Fruit fly (Drosophila melanogaster): ENCODE results near the gene CG31266.

CG31266 gene

dm6 chr3R:17125339-17126044, 7.0 kb upstream of the CG31266 start, which contains the start of gene cher:
TSS of gene cher (minus strand) at chr3R:17125389.
- TF ChIP-seq CTCF (optimal IDR thresholded peaks at IDR 0.05): no peak
- TF ChIP-seq CG8478 (optimal IDR thresholded peaks at IDR 0.05): no peak

- TF ChIP-seq CG8478 (optimal IDR thresholded peaks at IDR 0.05) (no peak), CTCF (optimal IDR thresholded peaks at IDR 0.05) (no peak)
Measured at dm6 chr3R:17126838-17127237, 5.6 kb upstream of the CG31266 start, which contains the start of the genes CG17477 and CG31269. TSS of gene CG17477 (minus strand) at chr3R:17126938. TSS of gene CG31269 (plus strand) at chr3R:17127126.

dm6 chr3R:17127912-17128311, 4.5 kb upstream of the CG31266 start, which contains the start of gene CG31265:
TSS of gene CG31265 (plus strand) at chr3R:17128212.
- TF ChIP-seq CTCF (optimal IDR thresholded peaks at IDR 0.05): no peak
- TF ChIP-seq CG8478 (optimal IDR thresholded peaks at IDR 0.05): no peak

- TF ChIP-seq CTCF (optimal IDR thresholded peaks at IDR 0.05): no peak
- TF ChIP-seq CG8478 (optimal IDR thresholded peaks at IDR 0.05): no peak
Measured at dm6 chr3R:17130326-17130725, 2.1 kb upstream of the CG31266 start, which contains the start of gene CG17475. TSS of gene CG17475 (minus strand) at chr3R:17130426.

- TF ChIP-seq CG8478 (optimal IDR thresholded peaks at IDR 0.05) (no peak), CTCF (optimal IDR thresholded peaks at IDR 0.05) (no peak)
Measured at dm6 chr3R:17133897-17134296, 1.4 kb downstream of the CG31266 start, which contains the start of gene CG31267. TSS of gene CG31267 (plus strand) at chr3R:17134197.

- TF ChIP-seq CTCF (optimal IDR thresholded peaks at IDR 0.05) (no peak), CG8478 (optimal IDR thresholded peaks at IDR 0.05) (no peak)
Measured at dm6 chr3R:17135747-17136146, 3.3 kb downstream of the CG31266 start, which contains the start of gene CG5246. TSS of gene CG5246 (plus strand) at chr3R:17136111.

dm6 chr3R:17137593-17137992, 5.1 kb downstream of the CG31266 start, which contains the start of gene CG5255:
TSS of gene CG5255 (plus strand) at chr3R:17137893.
- TF ChIP-seq CTCF (optimal IDR thresholded peaks at IDR 0.05) (no peak), CG8478 (optimal IDR thresholded peaks at IDR 0.05) (no peak)

dm6 chr3R:17138699-17139098, 6.2 kb downstream of the CG31266 start, which contains the start of gene CG5265:
TSS of gene CG5265 (plus strand) at chr3R:17138999.
- TF ChIP-seq CTCF (optimal IDR thresholded peaks at IDR 0.05): no peak
- TF ChIP-seq CG8478 (optimal IDR thresholded peaks at IDR 0.05): no peak

dm6 chr3R:17142304-17142703, 9.8 kb downstream of the CG31266 start, which contains the start of gene TwdlW:
TSS of gene TwdlW (minus strand) at chr3R:17142404.
- TF ChIP-seq CG8478 (optimal IDR thresholded peaks at IDR 0.05): no peak
- TF ChIP-seq CTCF (optimal IDR thresholded peaks at IDR 0.05): no peak

dm6 chr3R:17147647-17148244, 15.3 kb downstream of the CG31266 start:
- TF ChIP-seq CTCF (optimal IDR thresholded peaks at IDR 0.05) (no peak), CG8478 (optimal IDR thresholded peaks at IDR 0.05) (no peak)

- TF ChIP-seq CTCF (optimal IDR thresholded peaks at IDR 0.05) (no peak), CG8478 (optimal IDR thresholded peaks at IDR 0.05) (no peak)
Measured at dm6 chr3R:17149080-17149746, 16.8 kb downstream of the CG31266 start, which contains the start of the genes m-cup and Det. TSS of gene m-cup (minus strand) at chr3R:17149412. TSS of gene Det (plus strand) at chr3R:17149667.

- TF ChIP-seq CG8478 (optimal IDR thresholded peaks at IDR 0.05): no peak
- no peak for TF ChIP-seq CTCF (optimal IDR thresholded peaks at IDR 0.05)
Measured at dm6 chr3R:17150287-17150686, 17.8 kb downstream of the CG31266 start, which contains the start of gene Smug. TSS of gene Smug (plus strand) at chr3R:17150587.

- no peak for TF ChIP-seq CG8478 (optimal IDR thresholded peaks at IDR 0.05)
- TF ChIP-seq CTCF (optimal IDR thresholded peaks at IDR 0.05): peak in 1 of 2 experiments; percentile 24
Measured at dm6 chr3R:17151376-17152026, 19.0 kb downstream of the CG31266 start, which contains the start of gene CG5292. TSS of gene CG5292 (plus strand) at chr3R:17151861.

- TF ChIP-seq CTCF (optimal IDR thresholded peaks at IDR 0.05) (no peak), CG8478 (optimal IDR thresholded peaks at IDR 0.05) (no peak)
Measured at dm6 chr3R:17178140-17178539, 45.7 kb downstream of the CG31266 start.
